Fruit fly (Drosophila melanogaster): Measurements from ENCODE around the gene kug.

kug gene

dm6 chr3L:20002482-20003234 lies 2.4 kb upstream of the kug start, which contains the start of gene CG7668 (continued):
- TF ChIP-seq abd-A (tag; optimal IDR thresholded peaks at IDR 0.05) = peak; percentile 76
- peak; percentile 90 for TF ChIP-seq lilli (GFP tag; optimal IDR thresholded peaks at IDR 0.05)
- peak; percentile 84 for TF ChIP-seq CG7556 (GFP tag; optimal IDR thresholded peaks at IDR 0.05)
- TF ChIP-seq MBD-R2 (GFP tag; IDR thresholded peaks at IDR 0.05) = peak; percentile 76
- peak; percentile 88 for TF ChIP-seq lbe (GFP tag; optimal IDR thresholded peaks at IDR 0.05)
- TF ChIP-seq vnd (GFP tag; IDR thresholded peaks at IDR 0.05; ENCODE audit: partially characterized antibody) = no peak
- peak; percentile 94 for TF ChIP-seq CG2712 (tag; optimal IDR thresholded peaks at IDR 0.05)
- peak; percentile 43 for TF ChIP-seq sna (GFP tag; IDR thresholded peaks at IDR 0.05; ENCODE audit: partially characterized antibody)
- TF ChIP-seq CG2678 (tag; optimal IDR thresholded peaks at IDR 0.05) = peak; percentile 94
- peak; percentile 69 for TF ChIP-seq slou (GFP tag; optimal IDR thresholded peaks at IDR 0.05)
- TF ChIP-seq ATbp (GFP tag; optimal IDR thresholded peaks at IDR 0.05) = peak; percentile 87
- peak; percentile 90 for TF ChIP-seq Fer1 (GFP tag; optimal IDR thresholded peaks at IDR 0.05)
- peak; percentile 94 for TF ChIP-seq Hmr (GFP tag; optimal IDR thresholded peaks at IDR 0.05)
- peak; percentile 90 for TF ChIP-seq CG30403 (GFP tag; optimal IDR thresholded peaks at IDR 0.05)
- peak; percentile 87 for TF ChIP-seq CG12219 (GFP tag; optimal IDR thresholded peaks at IDR 0.05)
- peak; percentile 86 for TF ChIP-seq CG18764 (GFP tag; optimal IDR thresholded peaks at IDR 0.05)
- TF ChIP-seq CG7963 (GFP tag; IDR thresholded peaks at IDR 0.05; ENCODE audit: partially characterized antibody) = no peak
- TF ChIP-seq CG10543 (GFP tag; optimal IDR thresholded peaks at IDR 0.05) = peak; percentile 87
- TF ChIP-seq CG1832 (GFP tag; optimal IDR thresholded peaks at IDR 0.05) = no peak
- TF ChIP-seq Ets97D (GFP tag; optimal IDR thresholded peaks at IDR 0.05) = peak; percentile 81
- no peak for TF ChIP-seq Opbp (GFP tag; IDR thresholded peaks at IDR 0.05; ENCODE audit: partially characterized antibody)
- no peak for TF ChIP-seq Optix (GFP tag; IDR thresholded peaks at IDR 0.05)
- no peak for TF ChIP-seq hth (optimal IDR thresholded peaks at IDR 0.05)
- TF ChIP-seq CG4360 (GFP tag; IDR thresholded peaks at IDR 0.05) = peak; percentile 64
- TF ChIP-seq chinmo (GFP tag; IDR thresholded peaks at IDR 0.05; ENCODE audit: partially characterized antibody) = no peak
- TF ChIP-seq HmgD (GFP tag; optimal IDR thresholded peaks at IDR 0.05) = peak; percentile 77
- TF ChIP-seq phol (tag; optimal IDR thresholded peaks at IDR 0.05) = peak; percentile 93
- no peak for TF ChIP-seq sisA (GFP tag; IDR thresholded peaks at IDR 0.05)
- no peak for TF ChIP-seq Abd-B (GFP tag; optimal IDR thresholded peaks at IDR 0.05)
- peak; percentile 77 for TF ChIP-seq gcm2 (GFP tag; optimal IDR thresholded peaks at IDR 0.05)
- peak; percentile 87 for TF ChIP-seq CG11696 (GFP tag; IDR thresholded peaks at IDR 0.05)
- peak; percentile 83 for TF ChIP-seq CG13624 (GFP tag; optimal IDR thresholded peaks at IDR 0.05)
- 0 out of 2 replicates have a peak, but pooled peaks have one; percentile 26 for TF ChIP-seq Dref (GFP tag; IDR thresholded peaks at IDR 0.05)
- TF ChIP-seq CG17359 (tag; optimal IDR thresholded peaks at IDR 0.05) = peak; percentile 93
- TF ChIP-seq dm (GFP tag; optimal IDR thresholded peaks at IDR 0.05) = peak; percentile 78
- peak; percentile 69 for TF ChIP-seq D19A (tag; optimal IDR thresholded peaks at IDR 0.05)
- peak; percentile 75 for TF ChIP-seq CG18011 (GFP tag; optimal IDR thresholded peaks at IDR 0.05)
- TF ChIP-seq CG7987 (GFP tag; optimal IDR thresholded peaks at IDR 0.05) = peak; percentile 86
- TF ChIP-seq Elba2 (GFP tag; optimal IDR thresholded peaks at IDR 0.05) = peak; percentile 83
- peak; percentile 74 for TF ChIP-seq NK7.1 (GFP tag; optimal IDR thresholded peaks at IDR 0.05)
- TF ChIP-seq vfl (GFP tag; optimal IDR thresholded peaks at IDR 0.05) = peak; percentile 73
- TF ChIP-seq YL-1 (GFP tag; optimal IDR thresholded peaks at IDR 0.05) = peak; percentile 86
- TF ChIP-seq ap (GFP tag; IDR thresholded peaks at IDR 0.05) = peak; percentile 86
- no peak; the same call in 1 of the 2 replicates for TF ChIP-seq chm (GFP tag; IDR thresholded peaks at IDR 0.05)
- peak; percentile 60 for TF ChIP-seq CG3163 (GFP tag; optimal IDR thresholded peaks at IDR 0.05)
- peak; percentile 83 for TF ChIP-seq Blimp-1 (GFP tag; optimal IDR thresholded peaks at IDR 0.05)
- TF ChIP-seq bigmax (GFP tag; optimal IDR thresholded peaks at IDR 0.05) = no peak
- TF ChIP-seq Meics (GFP tag; optimal IDR thresholded peaks at IDR 0.05) = peak; percentile 91
- peak; percentile 88 for TF ChIP-seq Dek (tag; optimal IDR thresholded peaks at IDR 0.05)

Data from whole organism, embryonic.